Worm (Caenorhabditis elegans): ENCODE measurements around the gene sms-5.
"Not testable (repeated sequence)": the region's sequence is repeated elsewhere in the genome, so short reads cannot be mapped to it uniquely, and the experiment has no call there.

The sms-5 gene

DNA sequence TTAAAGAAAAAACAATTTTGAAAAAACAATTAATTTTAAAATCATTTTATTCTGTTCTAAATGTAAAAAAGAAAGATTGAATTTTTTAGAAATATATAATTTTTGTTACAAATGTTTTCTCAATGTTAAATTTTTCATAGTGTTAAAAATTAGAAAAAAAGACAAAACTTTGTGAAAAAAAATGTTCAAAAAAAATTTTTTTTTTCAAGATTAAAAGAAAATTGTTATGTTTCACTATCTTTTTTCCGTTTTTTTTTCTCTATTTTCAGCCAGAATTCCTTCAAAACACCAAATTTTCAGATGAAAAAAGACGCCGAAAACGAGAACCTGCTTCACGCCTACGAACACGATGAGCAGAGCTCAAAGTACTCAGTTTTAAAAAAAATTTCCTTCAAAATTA is at the start of gene sms-5:
Gene sms-5 (plus strand): TSS at position 301 of the 400 bp plus-strand sequence.
- no peak for TF ChIP-seq lin-39 (tag; optimal IDR thresholded peaks at IDR 0.05)
- no peak for TF ChIP-seq fos-1 (tag; optimal IDR thresholded peaks at IDR 0.05)
- TF ChIP-seq skn-1 (tag; optimal IDR thresholded peaks at IDR 0.05), result no peak
- no peak for TF ChIP-seq unc-62 (GFP tag; optimal IDR thresholded peaks at IDR 0.05)
- TF ChIP-seq aly-2 (tag; optimal IDR thresholded peaks at IDR 0.05), result no peak
- no peak for TF ChIP-seq zag-1 (tag; optimal IDR thresholded peaks at IDR 0.05)
- no peak for TF ChIP-seq F13H6.1 (tag; optimal IDR thresholded peaks at IDR 0.05)
- TF ChIP-seq nhr-23 (tag; optimal IDR thresholded peaks at IDR 0.05), result no peak
- TF ChIP-seq lsy-2 (tag; optimal IDR thresholded peaks at IDR 0.05), result no peak
- no peak for TF ChIP-seq unc-39 (tag; optimal IDR thresholded peaks at IDR 0.05)
- no peak for TF ChIP-seq Y55F3AM.14 (GFP tag; optimal IDR thresholded peaks at IDR 0.05)
- no peak for TF ChIP-seq lin-13 (GFP tag; optimal IDR thresholded peaks at IDR 0.05)
- TF ChIP-seq lin-11 (tag; optimal IDR thresholded peaks at IDR 0.05), result no peak
- no peak for TF ChIP-seq C34F6.9 (tag; optimal IDR thresholded peaks at IDR 0.05)
- no peak for TF ChIP-seq ztf-11 (tag; optimal IDR thresholded peaks at IDR 0.05)
- no peak for TF ChIP-seq egl-27 (tag; optimal IDR thresholded peaks at IDR 0.05)
- no peak for TF ChIP-seq nhr-25 (tag; optimal IDR thresholded peaks at IDR 0.05)
- no peak for TF ChIP-seq mbf-1 (tag; optimal IDR thresholded peaks at IDR 0.05)

DNA sequence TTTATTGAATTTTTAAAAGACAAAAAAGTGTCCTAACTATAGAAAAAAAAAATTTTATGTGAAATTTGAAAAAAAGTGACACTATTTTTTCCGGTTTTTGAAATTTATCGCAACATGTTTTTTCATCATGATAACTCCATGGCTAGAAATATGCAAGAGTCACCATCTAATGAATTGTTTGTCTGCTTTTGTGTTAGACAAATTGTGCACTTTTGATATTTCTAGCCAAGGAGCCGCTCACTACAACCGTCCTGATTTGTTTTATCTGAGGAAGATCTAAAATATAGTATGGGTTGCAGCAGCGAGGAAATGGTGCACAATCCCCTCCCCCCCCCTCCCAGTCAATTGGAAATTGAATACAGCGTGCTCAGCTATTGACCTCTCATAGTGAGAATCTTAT is 40.6 kb upstream of the sms-5 start, which contains the start of gene W10D9.1:
Gene W10D9.1 (plus strand): TSS at position 301 of the 400 bp plus-strand sequence.
- not testable (repeated sequence) for TF ChIP-seq elt-1, alr-1, unc-39 (tag; optimal IDR thresholded peaks at IDR 0.05)

DNA sequence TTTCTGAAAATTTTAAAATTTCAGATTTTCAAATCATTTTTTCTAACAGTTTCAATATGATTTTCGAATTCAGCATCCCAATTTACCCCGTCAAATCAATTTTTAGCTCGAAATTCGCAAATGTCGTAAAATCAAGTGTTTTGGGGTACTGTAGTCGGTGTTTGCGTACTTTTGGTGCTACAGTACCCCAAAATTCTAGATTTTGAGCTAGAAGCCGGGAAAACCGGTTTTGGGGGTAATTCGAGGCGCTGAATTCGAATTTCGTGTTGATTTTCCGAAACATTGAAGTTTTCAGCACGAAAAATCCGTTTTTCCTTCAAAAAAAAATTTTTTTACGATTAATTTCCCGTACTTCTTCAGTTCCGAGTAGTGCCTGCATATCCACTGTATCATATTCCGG is 38.9 kb upstream of the sms-5 start:
- TF ChIP-seq nhr-129 (tag; optimal IDR thresholded peaks at IDR 0.05), result no peak
- TF ChIP-seq lsy-2 (tag; optimal IDR thresholded peaks at IDR 0.05), result peak; percentile 75 to 84
- TF ChIP-seq lin-13 (GFP tag; optimal IDR thresholded peaks at IDR 0.05), result peak; percentile 60

DNA sequence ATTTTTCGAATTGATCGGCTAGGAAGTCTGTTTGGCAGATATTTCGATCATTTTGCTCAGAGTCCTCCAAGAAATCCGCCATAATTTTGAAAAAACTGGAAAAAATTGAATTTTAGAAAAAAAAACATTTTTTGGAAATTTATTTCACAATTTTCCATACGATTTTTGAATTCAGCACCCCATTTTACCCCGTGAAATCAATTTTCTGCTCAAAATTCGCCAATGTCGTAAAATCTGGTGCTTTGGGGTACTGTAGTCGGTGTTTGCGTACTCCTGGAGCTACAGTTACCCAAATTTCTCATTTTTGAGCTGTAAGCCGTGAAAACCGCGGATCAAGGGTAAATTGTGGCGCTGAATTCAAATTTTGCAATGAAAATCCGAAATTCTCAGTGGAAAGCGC is 37.4 kb upstream of the sms-5 start, which contains the start of gene gvd-1:
Gene gvd-1 (minus strand): TSS at position 101 of the 400 bp plus-strand sequence.
- TF ChIP-seq R02D3.7 (tag; optimal IDR thresholded peaks at IDR 0.05), result no peak
- no peak for TF ChIP-seq ZK546.5 (tag; optimal IDR thresholded peaks at IDR 0.05)
- no peak for TF ChIP-seq zag-1 (tag; optimal IDR thresholded peaks at IDR 0.05)
- TF ChIP-seq nhr-25 (tag; optimal IDR thresholded peaks at IDR 0.05), result no peak
- TF ChIP-seq nhr-6 (tag; optimal IDR thresholded peaks at IDR 0.05), result no peak
- no peak for TF ChIP-seq lin-13 (GFP tag; optimal IDR thresholded peaks at IDR 0.05)
- no peak for TF ChIP-seq skn-1 (tag; optimal IDR thresholded peaks at IDR 0.05)
- no peak for TF ChIP-seq snpc-4 (tag; optimal IDR thresholded peaks at IDR 0.05)
- TF ChIP-seq ceh-16 (tag; optimal IDR thresholded peaks at IDR 0.05), result no peak
- no peak for TF ChIP-seq crh-2 (tag; optimal IDR thresholded peaks at IDR 0.05)
- TF ChIP-seq elt-3 (tag; optimal IDR thresholded peaks at IDR 0.05), result no peak
- no peak for TF ChIP-seq nhr-23 (tag; optimal IDR thresholded peaks at IDR 0.05)
- TF ChIP-seq mbf-1 (tag; optimal IDR thresholded peaks at IDR 0.05), result no peak
- no peak for TF ChIP-seq C34F6.9 (tag; optimal IDR thresholded peaks at IDR 0.05)
- TF ChIP-seq sem-4 (tag; optimal IDR thresholded peaks at IDR 0.05), result no peak
- no peak for TF ChIP-seq fos-1 (tag; optimal IDR thresholded peaks at IDR 0.05)
- TF ChIP-seq nhr-237 (tag; optimal IDR thresholded peaks at IDR 0.05), result no peak
- TF ChIP-seq ama-1 (optimal IDR thresholded peaks at IDR 0.05), result no peak

DNA sequence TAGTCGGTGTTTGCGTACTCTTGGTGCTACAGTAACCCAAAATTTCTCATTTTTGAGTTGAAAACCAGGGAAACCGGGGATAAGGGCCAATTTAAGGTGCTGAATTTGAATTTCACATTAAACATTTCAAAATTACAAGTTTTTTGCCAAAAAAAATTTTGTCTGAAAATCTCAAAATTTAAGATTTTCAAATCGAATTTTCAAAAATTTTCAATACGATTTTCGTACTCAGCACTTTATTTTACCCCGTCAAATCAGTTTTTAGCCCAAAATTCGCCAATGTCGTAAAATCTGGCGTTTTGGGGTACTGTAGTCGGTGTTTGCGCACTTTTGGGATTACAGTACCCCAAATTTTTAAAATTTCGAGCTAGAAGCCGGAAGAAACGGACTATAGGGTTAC is 34.4 kb upstream of the sms-5 start, which contains the start of gene W10D9.3:
Gene W10D9.3 (minus strand): TSS at position 101 of the 400 bp plus-strand sequence.
- TF ChIP-seq ztf-11 (tag; optimal IDR thresholded peaks at IDR 0.05), result no peak
- TF ChIP-seq unc-55 (GFP tag; optimal IDR thresholded peaks at IDR 0.05), result no peak
- TF ChIP-seq sma-9 (GFP tag; optimal IDR thresholded peaks at IDR 0.05), result no peak
- no peak for TF ChIP-seq sma-9 (tag; optimal IDR thresholded peaks at IDR 0.05)
- no peak for TF ChIP-seq ztf-4 (tag; optimal IDR thresholded peaks at IDR 0.05)
- no peak for TF ChIP-seq ceh-82 (tag; optimal IDR thresholded peaks at IDR 0.05)
- no peak for TF ChIP-seq mab-5 (tag; optimal IDR thresholded peaks at IDR 0.05)
- no peak for TF ChIP-seq unc-39 (tag; optimal IDR thresholded peaks at IDR 0.05)
- no peak for TF ChIP-seq nhr-77 (tag; optimal IDR thresholded peaks at IDR 0.05)
- no peak for TF ChIP-seq nhr-6 (tag; optimal IDR thresholded peaks at IDR 0.05)
- TF ChIP-seq lin-13 (GFP tag; optimal IDR thresholded peaks at IDR 0.05), result no peak
- TF ChIP-seq nhr-21 (tag; optimal IDR thresholded peaks at IDR 0.05), result no peak
- no peak for TF ChIP-seq nhr-11 (tag; optimal IDR thresholded peaks at IDR 0.05)
- TF ChIP-seq nhr-237 (tag; optimal IDR thresholded peaks at IDR 0.05), result no peak
- no peak for TF ChIP-seq C34F6.9 (tag; optimal IDR thresholded peaks at IDR 0.05)
- TF ChIP-seq egl-27 (tag; optimal IDR thresholded peaks at IDR 0.05), result no peak

Data from whole organism, L2 larva.